Worm (Caenorhabditis elegans) whole organism, young adult: ENCODE results near the gene mam-4.

Experiments used
- D2030.7 ChIP-seq: fragments of 200-800 bp; sonication (Bioruptor generic); IDR thresholded peaks from 2 replicates; pipeline ENCODE4 v1.3.6; 2022; ENCODE audit warnings: missing genetic modification reagents, missing genetic modification characterization, missing compliant biosample characterization
- F33H1.4 ChIP-seq: fragments of 200-800 bp; sonication (Bioruptor generic); IDR thresholded peaks from 2 replicates; pipeline ENCODE4 v1.3.6; 2022; ENCODE audit warnings: missing genetic modification reagents, missing genetic modification characterization, missing compliant biosample characterization
- F49E8.2 ChIP-seq: sonication (generic microtip); optimal IDR thresholded peaks from 3 replicates; lab custom pipeline; 2017; ENCODE audit warnings: missing genetic modification characterization, mild to moderate bottlenecking, missing compliant biosample characterization, antibody characterized with exemption, moderate library complexity; ENCODE audit not compliant: insufficient read depth
- Y53G8AR.9 ChIP-seq: fragments of 200-800 bp; sonication (Bioruptor generic); conservative IDR thresholded peaks from 2 replicates; pipeline ENCODE4 v1.3.6; 2022; ENCODE audit warnings: missing genetic modification reagents, missing genetic modification characterization, missing compliant biosample characterization
- Y79H2A.3 ChIP-seq: fragments of 200-800 bp; sonication (Bioruptor generic); conservative IDR thresholded peaks from 2 replicates; pipeline ENCODE4 v1.3.6; 2022; ENCODE audit warnings: missing genetic modification reagents, missing genetic modification characterization, missing compliant biosample characterization
- Y95B8A.8 ChIP-seq: fragments of 200-800 bp; sonication (Bioruptor generic); IDR thresholded peaks from 2 replicates; pipeline ENCODE4 v1.3.6; 2022; ENCODE audit warnings: missing genetic modification reagents, missing genetic modification characterization, missing compliant biosample characterization
- atf-7 ChIP-seq: sonication (generic microtip); optimal IDR thresholded peaks from 2 replicates; lab custom pipeline; 2017; ENCODE audit warnings: mild to moderate bottlenecking, missing genetic modification characterization, missing compliant biosample characterization
- athp-1 ChIP-seq: sonication (generic microtip); optimal IDR thresholded peaks from 2 replicates; lab custom pipeline; 2017; ENCODE audit warnings: mild to moderate bottlenecking, missing genetic modification characterization, missing compliant biosample characterization
- attf-3 ChIP-seq: fragments of 200-800 bp; sonication (Bioruptor generic); conservative IDR thresholded peaks from 2 replicates; pipeline ENCODE4 v1.3.6; 2022; ENCODE audit warnings: missing genetic modification reagents, missing genetic modification characterization, missing compliant biosample characterization
- cebp-1 ChIP-seq, 2 experiments: fragments of 200-800 bp in 1 of 2; sonication (Bioruptor generic) in 1 of 2; sonication (generic microtip) in 1 of 2; IDR thresholded peaks in 1 of 2; optimal IDR thresholded peaks in 1 of 2; 2 replicates each; pipeline versions ENCODE4 v1.3.6 to Lab custom; 2017 to 2022; ENCODE audit warnings: missing compliant biosample characterization in 2 of 2, missing genetic modification characterization in 2 of 2, mild to moderate bottlenecking in 1 of 2, missing genetic modification reagents in 1 of 2, moderate library complexity in 1 of 2
- ceh-91 ChIP-seq: fragments of 200-800 bp; sonication (Bioruptor generic); IDR thresholded peaks from 2 replicates; pipeline ENCODE4 v1.3.6; 2022; ENCODE audit warnings: missing genetic modification reagents, missing genetic modification characterization, missing compliant biosample characterization
- dox-1 ChIP-seq: fragments of 200-800 bp; sonication (Bioruptor generic); IDR thresholded peaks from 2 replicates; pipeline ENCODE4 v1.3.6; 2022; ENCODE audit warnings: missing genetic modification reagents, missing genetic modification characterization, missing compliant biosample characterization
- dpff-1 ChIP-seq: sonication (generic microtip); optimal IDR thresholded peaks from 2 replicates; lab custom pipeline; 2017; ENCODE audit warnings: mild to moderate bottlenecking, missing genetic modification characterization, missing compliant biosample characterization
- efl-1 ChIP-seq: fragments of 150-350 bp; optimal IDR thresholded peaks from 2 replicates; lab custom pipeline; 2014; ENCODE audit warnings: missing biosample characterization, missing genetic modification reagents, missing genetic modification characterization
- egl-18 ChIP-seq: fragments of 200-800 bp; sonication (Bioruptor generic); IDR thresholded peaks from 2 replicates; pipeline ENCODE4 v1.3.6; 2022; ENCODE audit warnings: missing genetic modification reagents, missing genetic modification characterization, missing compliant biosample characterization
- ekl-4 ChIP-seq: fragments of 200-800 bp; sonication (Bioruptor generic); IDR thresholded peaks from 2 replicates; pipeline ENCODE4 v1.3.6; 2022; ENCODE audit warnings: missing genetic modification reagents, missing genetic modification characterization, missing compliant biosample characterization
- him-1 ChIP-seq: sonication (generic microtip); optimal IDR thresholded peaks from 2 replicates; lab custom pipeline; 2016; ENCODE audit warnings: missing genotype, missing genetic modification reagents, missing genetic modification characterization, missing compliant biosample characterization
- hlh-26 ChIP-seq: fragments of 200-800 bp; sonication (Bioruptor generic); conservative IDR thresholded peaks from 2 replicates; pipeline ENCODE4 v1.3.6; 2022; ENCODE audit warnings: missing genetic modification reagents, missing genetic modification characterization, missing compliant biosample characterization
- hsf-1 ChIP-seq: fragments of 200-800 bp; sonication (Bioruptor generic); IDR thresholded peaks from 2 replicates; pipeline ENCODE4 v1.3.6; 2022; ENCODE audit warnings: missing genetic modification reagents, missing genetic modification characterization, missing compliant biosample characterization
- lin-54 ChIP-seq: fragments of 200-800 bp; sonication (Bioruptor generic); optimal IDR thresholded peaks from 2 replicates; lab custom pipeline; 2018; ENCODE audit warnings: mild to moderate bottlenecking, missing genetic modification characterization, missing compliant biosample characterization
- lsl-1 ChIP-seq: fragments of 200-800 bp; sonication (Bioruptor generic); optimal IDR thresholded peaks from 2 replicates; lab custom pipeline; 2018; ENCODE audit warnings: mild to moderate bottlenecking, missing genetic modification characterization, moderate library complexity, missing compliant biosample characterization
- madf-6 ChIP-seq: fragments of 200-800 bp; sonication (Bioruptor generic); IDR thresholded peaks from 2 replicates; pipeline ENCODE4 v1.3.6; 2022; ENCODE audit warnings: missing genetic modification reagents, missing genetic modification characterization, missing compliant biosample characterization
- madf-8 ChIP-seq: fragments of 200-800 bp; sonication (Bioruptor generic); conservative IDR thresholded peaks from 2 replicates; pipeline ENCODE4 v1.3.6; 2022; ENCODE audit warnings: missing genetic modification reagents, missing genetic modification characterization, missing compliant biosample characterization
- mcd-1 ChIP-seq: fragments of 200-800 bp; sonication (Bioruptor generic); IDR thresholded peaks from 2 replicates; pipeline ENCODE4 v1.3.6; 2022; ENCODE audit warnings: missing genetic modification reagents, missing genetic modification characterization, missing compliant biosample characterization
- nfyb-1 ChIP-seq: fragments of 200-800 bp; sonication (Bioruptor generic); IDR thresholded peaks from 2 replicates; pipeline ENCODE4 v1.3.6; 2022; ENCODE audit warnings: missing genetic modification reagents, missing genetic modification characterization, missing compliant biosample characterization
- rec-8 ChIP-seq, 2 experiments: sonication (generic microtip); optimal IDR thresholded peaks; 2 replicates each; lab custom pipeline; 2016; ENCODE audit warnings: mild to moderate bottlenecking in 2 of 2, missing genetic modification characterization in 2 of 2, missing genetic modification reagents in 2 of 2, missing genotype in 2 of 2, missing biosample characterization in 1 of 2, missing compliant biosample characterization in 1 of 2, moderate library complexity in 1 of 2
- snpc-1.1 ChIP-seq: sonication (generic microtip); optimal IDR thresholded peaks from 2 replicates; lab custom pipeline; 2017; ENCODE audit warnings: missing genetic modification characterization, mild to moderate bottlenecking, missing compliant biosample characterization, antibody characterized with exemption, moderate library complexity, missing genotype, missing genetic modification reagents; ENCODE audit not compliant: insufficient read depth
- snpc-1.3 ChIP-seq: sonication (generic microtip); optimal IDR thresholded peaks from 2 replicates; lab custom pipeline; 2017; ENCODE audit warnings: missing genetic modification characterization, mild to moderate bottlenecking, missing compliant biosample characterization, antibody characterized with exemption, moderate library complexity, missing genotype, missing genetic modification reagents; ENCODE audit not compliant: insufficient read depth
- snpc-3.4 ChIP-seq: sonication (generic microtip); optimal IDR thresholded peaks from 2 replicates; lab custom pipeline; 2017; ENCODE audit warnings: missing genetic modification characterization, mild to moderate bottlenecking, missing compliant biosample characterization, antibody characterized with exemption, moderate library complexity, missing genotype, missing genetic modification reagents
- snpc-4 ChIP-seq, 5 experiments: fragments of 150-350 bp in 1 of 5; sonication (generic microtip) in 4 of 5; optimal IDR thresholded peaks; 2 replicates each; lab custom pipeline; 2014 to 2018; ENCODE audit warnings: missing genetic modification characterization in 5 of 5, missing biosample characterization in 3 of 5, antibody characterized with exemption in 2 of 5, mild to moderate bottlenecking in 2 of 5, missing compliant biosample characterization in 2 of 5, missing genotype in 2 of 5, moderate library complexity in 2 of 5, missing genetic modification reagents in 1 of 5
- tbp1 ChIP-seq: fragments of 200-800 bp; sonication (Bioruptor generic); optimal IDR thresholded peaks from 2 replicates; lab custom pipeline; 2018; ENCODE audit warnings: mild to moderate bottlenecking, missing genetic modification characterization, missing compliant biosample characterization
- tbx-9 ChIP-seq: sonication (generic microtip); optimal IDR thresholded peaks from 2 replicates; lab custom pipeline; 2016; ENCODE audit warnings: borderline replicate concordance, missing genetic modification characterization, inconsistent platforms, missing compliant biosample characterization
- xnd-1 ChIP-seq: sonication (generic microtip); optimal IDR thresholded peaks from 2 replicates; lab custom pipeline; 2016; ENCODE audit warnings: missing genotype, missing genetic modification reagents, missing genetic modification characterization, missing compliant biosample characterization
- zfh-2 ChIP-seq: fragments of 200-800 bp; sonication (Bioruptor generic); conservative IDR thresholded peaks from 2 replicates; pipeline ENCODE4 v1.3.6; 2022; ENCODE audit warnings: missing genetic modification reagents, missing genetic modification characterization, missing compliant biosample characterization
- ztf-22 ChIP-seq: fragments of 200-800 bp; sonication (Bioruptor generic); optimal IDR thresholded peaks from 2 replicates; lab custom pipeline; 2018; ENCODE audit warnings: mild to moderate bottlenecking, missing genetic modification characterization, moderate library complexity, missing compliant biosample characterization

mam-4 gene

DNA sequence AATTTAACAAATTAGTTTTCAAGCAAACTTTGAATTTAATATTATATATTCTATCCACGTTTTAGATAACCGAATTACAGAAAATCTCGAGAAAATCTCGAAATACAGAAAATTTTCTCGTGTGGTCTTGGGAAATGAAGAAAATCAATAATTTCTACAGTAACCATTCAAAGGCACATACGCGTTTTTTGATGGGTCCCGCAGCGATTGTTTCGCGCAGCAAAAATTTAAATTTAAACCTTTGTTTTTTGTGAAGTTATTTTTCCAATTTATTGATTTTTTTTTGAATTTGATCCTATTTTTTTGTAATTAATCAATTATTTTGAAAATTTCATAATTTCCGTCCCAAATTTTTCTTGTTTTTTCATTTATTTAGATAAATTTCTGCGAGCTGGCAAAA is 31.6 kb downstream of the mam-4 start:
- TF ChIP-seq cebp-1 (GFP tag; IDR thresholded peaks at IDR 0.05; lab: Robert Waterston, UW) (no peak), cebp-1 (tag; optimal IDR thresholded peaks at IDR 0.05; lab: Kevin White, UChicago) (no peak), Y53G8AR.9 (GFP tag; lab: Robert Waterston, UW) (no peak), lin-54 (peak; percentile 78), egl-18 (no peak), F33H1.4 (GFP tag; lab: Robert Waterston, UW) (peak; percentile 95), rec-8 (tag; optimal IDR thresholded peaks at IDR 0.05; lab: Kevin White, UChicago) (no peak), dpff-1 (no peak), xnd-1 (tag; lab: Kevin White, UChicago) (peak; percentile 96), attf-3 (GFP tag; lab: Robert Waterston, UW) (no peak), snpc-1.1 (tag; lab: Kevin White, UChicago) (peak; percentile 1), tbp1 (GFP tag; lab: Kevin White, UChicago) (no peak), hsf-1 (no peak), efl-1 (GFP tag; lab: Kevin White, UChicago) (peak; percentile 22), mcd-1 (GFP tag; lab: Robert Waterston, UW) (peak; percentile 37; the same call in 1 of the 2 replicates), zfh-2 (GFP tag; lab: Robert Waterston, UW) (no peak), snpc-4 (GFP tag; optimal IDR thresholded peaks at IDR 0.05; lab: Kevin White, UChicago) (no peak), snpc-4 (tag; optimal IDR thresholded peaks at IDR 0.05; lab: Kevin White, UChicago) (peak in 1 of 4 experiments; percentile 47), nfyb-1 (GFP tag; lab: Robert Waterston, UW) (no peak), madf-8 (GFP tag; lab: Robert Waterston, UW) (peak; percentile 81), him-1 (peak; percentile 5), dox-1 (GFP tag; lab: Robert Waterston, UW) (no peak), tbx-9 (tag; lab: Kevin White, UChicago) (no peak), athp-1 (tag; lab: Kevin White, UChicago) (peak; percentile 6), D2030.7 (peak; percentile 51; the same call in 1 of the 2 replicates), ceh-91 (GFP tag; lab: Robert Waterston, UW) (peak; percentile 45; the same call in 1 of the 2 replicates), snpc-1.3 (tag; lab: Kevin White, UChicago) (peak; percentile 40), ekl-4 (GFP tag; lab: Robert Waterston, UW) (no peak), Y79H2A.3 (GFP tag; lab: Robert Waterston, UW) (no peak), madf-6 (GFP tag; lab: Robert Waterston, UW) (peak; percentile 95), Y95B8A.8 (GFP tag; lab: Robert Waterston, UW) (no peak), lsl-1 (GFP tag; lab: Kevin White, UChicago) (peak; percentile 93), ztf-22 (GFP tag; lab: Kevin White, UChicago) (no peak), atf-7 (tag; lab: Kevin White, UChicago) (no peak), snpc-3.4 (tag; lab: Kevin White, UChicago) (peak; percentile 72), F49E8.2 (tag; lab: Kevin White, UChicago) (peak; percentile 37), hlh-26 (GFP tag; lab: Robert Waterston, UW) (no peak)
